Worm (Caenorhabditis elegans): ENCODE results near the gene vab-8.

DNA sequence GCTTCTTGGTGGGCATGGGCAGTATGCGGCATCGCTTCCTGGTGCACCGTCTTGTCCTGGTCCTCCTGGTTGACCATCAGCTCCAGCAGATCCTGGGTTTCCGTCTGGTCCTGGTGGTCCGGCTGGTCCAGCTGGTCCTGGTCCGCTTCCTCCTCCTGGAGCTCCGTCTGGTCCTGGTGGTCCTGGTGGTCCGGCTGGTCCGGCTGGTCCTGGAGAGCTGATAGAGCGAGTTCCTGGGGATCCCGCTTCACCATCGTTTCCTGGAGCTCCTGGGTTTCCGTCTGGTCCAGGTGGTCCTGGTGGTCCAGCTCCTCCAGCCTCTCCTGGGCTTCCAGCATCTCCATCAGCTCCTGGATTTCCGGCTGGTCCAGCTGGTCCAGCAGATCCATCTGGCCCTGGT is 46.1 kb upstream of the vab-8 start:
- TF ChIP-seq Y55F3AM.14 (GFP tag; optimal IDR thresholded peaks at IDR 0.05): no peak
- TF ChIP-seq unc-62 (GFP tag; optimal IDR thresholded peaks at IDR 0.05): no peak
